Worm (Caenorhabditis elegans) whole organism, early embryonic: ENCODE results near the gene H25P19.1.

ENCODE experiments used
- B0310.2 ChIP-seq: sonication (generic microtip); optimal IDR thresholded peaks from 2 replicates; lab custom pipeline; 2016; ENCODE audit warnings: mild to moderate bottlenecking, missing genetic modification characterization, missing compliant biosample characterization
- aly-1 ChIP-seq: sonication (generic microtip); optimal IDR thresholded peaks from 2 replicates; lab custom pipeline; 2016; ENCODE audit warnings: missing genetic modification characterization, missing compliant biosample characterization
- ama-1 ChIP-seq: fragments of 150-350 bp; optimal IDR thresholded peaks from 2 replicates; lab custom pipeline; 2014
- ceh-36 ChIP-seq: sonication (generic microtip); optimal IDR thresholded peaks from 2 replicates; lab custom pipeline; 2016; ENCODE audit warnings: missing genetic modification characterization, inconsistent platforms, missing compliant biosample characterization
- ets-7 ChIP-seq: sonication (generic microtip); optimal IDR thresholded peaks from 2 replicates; lab custom pipeline; 2016; ENCODE audit warnings: missing genotype, missing genetic modification characterization, missing compliant biosample characterization
- flt-1 ChIP-seq: fragments of 200-800 bp; sonication (Bioruptor generic); IDR thresholded peaks from 2 replicates; pipeline ENCODE4 v1.3.6; 2022; ENCODE audit warnings: missing genetic modification characterization, missing compliant biosample characterization
- hmg-4 ChIP-seq: fragments of 200-800 bp; sonication (Bioruptor generic); optimal IDR thresholded peaks from 2 replicates; lab custom pipeline; 2018; ENCODE audit warnings: mild to moderate bottlenecking, missing genetic modification characterization, missing compliant biosample characterization
- tbx-11 ChIP-seq: fragments of 200-800 bp; sonication (Bioruptor generic); IDR thresholded peaks from 2 replicates; pipeline ENCODE4 v1.3.6; 2022; ENCODE audit warnings: missing genetic modification characterization, missing compliant biosample characterization
- tra-4 ChIP-seq: sonication (generic microtip); optimal IDR thresholded peaks from 2 replicates; lab custom pipeline; 2017; ENCODE audit warnings: missing genetic modification characterization, missing compliant biosample characterization

DNA sequence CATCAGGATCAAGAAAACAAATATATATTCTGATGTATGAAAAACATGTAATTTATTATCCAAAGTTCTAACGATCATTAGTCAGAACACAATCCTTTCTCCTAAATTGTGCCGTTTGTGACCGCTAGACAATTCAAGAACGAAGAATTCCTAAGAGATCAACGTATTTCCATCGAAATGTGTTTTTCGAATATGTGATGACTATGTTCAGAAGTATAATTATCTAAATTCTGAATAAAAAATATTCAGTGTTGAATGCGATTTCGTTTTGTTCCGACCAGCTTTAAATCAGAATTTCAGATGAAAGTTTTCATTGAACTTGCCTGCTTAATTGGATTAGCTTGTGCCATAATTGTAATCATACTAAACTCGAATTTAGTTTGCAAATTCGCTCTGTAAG, 14.8 kb downstream of the H25P19.1 start, which contains the start of gene srbc-37:
- no peak for TF ChIP-seq B0310.2 (tag; lab: Kevin White, UChicago)
- TF ChIP-seq ets-7 (tag; lab: Kevin White, UChicago) = no peak
- TF ChIP-seq ceh-36 (tag; lab: Kevin White, UChicago) = no peak
- TF ChIP-seq flt-1 = no peak
- no peak for TF ChIP-seq hmg-4
- no peak for TF ChIP-seq aly-1 (tag; lab: Kevin White, UChicago)
- TF ChIP-seq ama-1 (lab: Kevin White, UChicago) = no peak
- no peak for TF ChIP-seq tra-4 (tag; lab: Kevin White, UChicago)
- no peak for TF ChIP-seq tbx-11 (GFP tag; lab: Robert Waterston, UW)
